Worm (Caenorhabditis elegans) whole organism, L2 larva: ENCODE data around the gene K08H10.10.

ENCODE experiments used
- F13H6.1 ChIP-seq: sonication (generic microtip); optimal IDR thresholded peaks from 2 replicates; lab custom pipeline; 2016; ENCODE audit warnings: missing genetic modification characterization, missing compliant biosample characterization
- aly-2 ChIP-seq: fragments of 150-350 bp; optimal IDR thresholded peaks from 2 replicates; lab custom pipeline; 2014; ENCODE audit warnings: missing biosample characterization, missing genetic modification characterization
- ceh-82 ChIP-seq: fragments of 150-350 bp; optimal IDR thresholded peaks from 2 replicates; lab custom pipeline; 2014; ENCODE audit warnings: missing biosample characterization, missing genetic modification characterization
- elt-1 ChIP-seq: fragments of 150-350 bp; optimal IDR thresholded peaks from 2 replicates; lab custom pipeline; 2014; ENCODE audit warnings: missing biosample characterization, missing genetic modification characterization
- elt-3 ChIP-seq: sonication (generic microtip); optimal IDR thresholded peaks from 2 replicates; lab custom pipeline; 2017; ENCODE audit warnings: missing biosample characterization, missing genetic modification characterization
- fos-1 ChIP-seq: fragments of 150-350 bp; optimal IDR thresholded peaks from 2 replicates; lab custom pipeline; 2014; ENCODE audit warnings: missing biosample characterization, missing genetic modification characterization
- lin-13 ChIP-seq: fragments of 150-350 bp; optimal IDR thresholded peaks from 2 replicates; lab custom pipeline; 2014; ENCODE audit warnings: missing biosample characterization, missing genetic modification reagents, missing genetic modification characterization
- mab-5 ChIP-seq: fragments of 150-350 bp; optimal IDR thresholded peaks from 2 replicates; lab custom pipeline; 2014; ENCODE audit warnings: missing biosample characterization, missing genetic modification characterization
- nhr-10 ChIP-seq: sonication (generic microtip); optimal IDR thresholded peaks from 2 replicates; lab custom pipeline; 2017; ENCODE audit warnings: missing biosample characterization, missing genetic modification characterization
- nhr-77 ChIP-seq: fragments of 150-350 bp; optimal IDR thresholded peaks from 2 replicates; lab custom pipeline; 2014; ENCODE audit warnings: missing biosample characterization, missing genetic modification characterization
- snpc-4 ChIP-seq: fragments of 150-350 bp; optimal IDR thresholded peaks from 2 replicates; lab custom pipeline; 2014; ENCODE audit warnings: missing biosample characterization, missing genetic modification characterization
- unc-62 ChIP-seq: fragments of 150-350 bp; optimal IDR thresholded peaks from 2 replicates; lab custom pipeline; 2014; ENCODE audit warnings: missing biosample characterization, missing genetic modification reagents, missing genetic modification characterization
- zag-1 ChIP-seq: fragments of 150-350 bp; optimal IDR thresholded peaks from 2 replicates; lab custom pipeline; 2014; ENCODE audit warnings: missing biosample characterization, missing genetic modification characterization

DNA sequence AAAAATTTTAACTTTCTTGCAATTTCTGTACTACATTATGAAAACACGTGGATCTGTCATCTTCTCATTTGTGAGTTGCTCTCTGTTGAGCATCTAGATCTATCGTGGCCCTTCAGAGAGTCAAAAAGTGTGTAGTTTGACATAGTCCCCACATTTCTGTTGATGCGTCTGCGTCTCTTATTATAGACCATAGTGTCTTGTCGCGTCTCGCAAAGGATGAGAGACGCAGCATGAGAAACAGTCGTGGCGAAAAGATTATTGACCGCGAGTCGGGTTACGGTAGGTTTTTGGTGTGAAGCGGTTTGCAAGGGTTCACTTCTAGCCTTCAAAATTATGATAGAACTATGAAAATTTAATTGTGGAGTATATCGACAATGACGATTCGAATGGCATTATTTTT is 41.4 kb downstream of the K08H10.10 start:
- TF ChIP-seq F13H6.1 (tag; lab: Kevin White, UChicago): peak; percentile 80
- no peak for TF ChIP-seq ceh-82
- TF ChIP-seq snpc-4: no peak
- no peak for TF ChIP-seq nhr-77
- TF ChIP-seq unc-62 (GFP tag; lab: Kevin White, UChicago): no peak
- peak; percentile 8 for TF ChIP-seq nhr-10 (tag; lab: Kevin White, UChicago)
- no peak for TF ChIP-seq elt-1 (tag; lab: Kevin White, UChicago)
- peak; percentile 36 for TF ChIP-seq mab-5 (tag; lab: Kevin White, UChicago)
- peak; percentile 28 for TF ChIP-seq zag-1 (tag; lab: Kevin White, UChicago)
- peak; percentile 46 for TF ChIP-seq fos-1 (tag; lab: Kevin White, UChicago)
- TF ChIP-seq lin-13 (GFP tag; lab: Kevin White, UChicago): peak; percentile 40
- no peak for TF ChIP-seq elt-3
- no peak for TF ChIP-seq aly-2 (tag; lab: Kevin White, UChicago)
